Worm (Caenorhabditis elegans): ENCODE results near the gene CC8.2.

- no peak for TF ChIP-seq mab-5 (tag; optimal IDR thresholded peaks at IDR 0.05)
- TF ChIP-seq nhr-76 (tag; optimal IDR thresholded peaks at IDR 0.05): no peak
- TF ChIP-seq mls-2 (tag; optimal IDR thresholded peaks at IDR 0.05): no peak
- no peak for TF ChIP-seq unc-39 (tag; optimal IDR thresholded peaks at IDR 0.05)
- TF ChIP-seq mep-1 (tag; optimal IDR thresholded peaks at IDR 0.05): no peak
- TF ChIP-seq nhr-28 (tag; optimal IDR thresholded peaks at IDR 0.05): no peak
- TF ChIP-seq lsy-2 (tag; optimal IDR thresholded peaks at IDR 0.05): no peak
These were observed 14.4 kb upstream of the CC8.2 start for ce11 chrIV:3662863-3663262.

Data from whole organism, mixed stage, embryonic.